Fruit fly (Drosophila melanogaster) Kc167 (cell line): ENCODE measurements around the gene CG11000.

Experiments
- Myc ChIP-seq: fragments of >200 bp; optimal IDR thresholded peaks from 2 replicates; lab custom pipeline; 2017; ENCODE audit warnings: missing external identifiers
- h ChIP-seq: fragments of >200 bp; optimal IDR thresholded peaks from 3 replicates; lab custom pipeline; 2018; ENCODE audit warnings: missing external identifiers
- psq ChIP-seq: fragments of >200 bp; optimal IDR thresholded peaks from 2 replicates; lab custom pipeline; 2017; ENCODE audit warnings: missing external identifiers

DNA sequence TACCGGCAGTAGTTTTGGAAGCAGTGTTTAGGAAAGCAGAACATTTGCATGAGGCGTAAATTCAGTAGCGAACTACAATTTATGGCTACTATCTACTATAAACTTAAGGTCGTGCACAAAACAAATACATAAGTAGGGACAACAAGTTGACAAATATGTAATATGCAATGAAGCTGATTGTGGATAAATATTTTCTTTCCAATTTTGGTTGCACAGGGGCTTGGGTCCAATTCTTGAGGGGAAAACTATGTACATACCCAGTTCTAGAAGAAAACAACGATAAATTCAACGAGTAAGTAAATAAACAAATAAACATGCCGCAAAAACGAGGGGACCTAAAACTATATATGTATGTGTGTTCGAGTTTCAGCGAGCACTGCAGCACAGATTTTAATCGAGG lies 41.1 kb upstream of the CG11000 start:
- TF ChIP-seq psq (lab: Kevin White, UChicago) (no peak), h (lab: Kevin White, UChicago) (no peak), Myc (lab: Kevin White, UChicago) (no peak)
